Fruit fly (Drosophila melanogaster) whole organism, embryonic: ENCODE measurements around the gene Sap30.

Experiments used
- Adf1 ChIP-seq: fragments of 200-800 bp; sonication (Bioruptor generic); IDR thresholded peaks from 2 replicates; pipeline ENCODE4 v1.3.6; 2022; ENCODE audit warnings: missing biosample characterization, missing genetic modification characterization
- BtbVII ChIP-seq: fragments of 200-800 bp; sonication (Bioruptor generic); optimal IDR thresholded peaks from 3 replicates; lab custom pipeline; 2017; ENCODE audit warnings: missing biosample characterization, mild to moderate bottlenecking, missing genetic modification characterization
- CG10274 ChIP-seq: fragments of 200-800 bp; sonication (Bioruptor generic); optimal IDR thresholded peaks from 3 replicates; lab custom pipeline; 2017; ENCODE audit warnings: missing biosample characterization, mild to moderate bottlenecking, missing genetic modification characterization
- CG11456 ChIP-seq: fragments of 200-800 bp; sonication (Bioruptor generic); IDR thresholded peaks from 3 replicates; pipeline ENCODE4 v1.3.6; 2022; ENCODE audit warnings: missing biosample characterization, missing genetic modification characterization
- CG11696 ChIP-seq: fragments of 200-800 bp; sonication (Bioruptor generic); IDR thresholded peaks from 2 replicates; pipeline ENCODE4 v1.3.6; 2022; ENCODE audit warnings: missing biosample characterization, missing genetic modification characterization
- CG12769 ChIP-seq: fragments of 200-800 bp; sonication (Bioruptor generic); optimal IDR thresholded peaks from 2 replicates; lab custom pipeline; 2019; ENCODE audit warnings: missing biosample characterization, mild to moderate bottlenecking, missing genetic modification characterization, moderate library complexity
- CG13296 ChIP-seq: fragments of 200-800 bp; sonication (Bioruptor generic); optimal IDR thresholded peaks from 3 replicates; lab custom pipeline; 2018; ENCODE audit warnings: missing biosample characterization, mild to moderate bottlenecking, missing genetic modification characterization
- CG13894 ChIP-seq: fragments of 200-800 bp; sonication (Bioruptor generic); optimal IDR thresholded peaks from 3 replicates; lab custom pipeline; 2018; ENCODE audit warnings: missing biosample characterization, mild to moderate bottlenecking, missing genetic modification characterization, moderate library complexity
- CG14050 ChIP-seq: fragments of 200-800 bp; sonication (Bioruptor generic); IDR thresholded peaks from 3 replicates; pipeline ENCODE4 v1.3.6; 2022; ENCODE audit warnings: missing biosample characterization, missing genetic modification characterization
- CG14860 ChIP-seq: fragments of 200-800 bp; sonication (Bioruptor generic); IDR thresholded peaks from 3 replicates; pipeline ENCODE4 v1.3.6; 2022; ENCODE audit warnings: missing biosample characterization, missing genetic modification characterization; ENCODE audit not compliant: partially characterized antibody
- CG15514 ChIP-seq: fragments of 200-800 bp; sonication (Bioruptor generic); optimal IDR thresholded peaks from 3 replicates; lab custom pipeline; 2017; ENCODE audit warnings: missing biosample characterization, missing genetic modification characterization, mild to moderate bottlenecking, moderate library complexity, missing genetic modification reagents
- CG2199 ChIP-seq: fragments of 200-800 bp; sonication (Bioruptor generic); IDR thresholded peaks from 3 replicates; pipeline ENCODE4 v1.3.6; 2022; ENCODE audit warnings: missing biosample characterization, missing genetic modification characterization
- CG3065 ChIP-seq: fragments of 200-800 bp; sonication (Bioruptor generic); optimal IDR thresholded peaks from 2 replicates; lab custom pipeline; 2016; ENCODE audit warnings: missing biosample characterization, missing genetic modification characterization
- CG4424 ChIP-seq: fragments of 200-800 bp; sonication (Bioruptor generic); optimal IDR thresholded peaks from 3 replicates; lab custom pipeline; 2016; ENCODE audit warnings: missing biosample characterization, missing genetic modification characterization
- CG4730 ChIP-seq: fragments of 200-800 bp; sonication (Bioruptor generic); IDR thresholded peaks from 2 replicates; pipeline ENCODE4 v1.3.6; 2022; ENCODE audit warnings: missing biosample characterization, missing genetic modification characterization
- CG4854 ChIP-seq: fragments of 200-800 bp; sonication (Bioruptor generic); optimal IDR thresholded peaks from 2 replicates; lab custom pipeline; 2016; ENCODE audit warnings: missing biosample characterization, missing genetic modification characterization, inconsistent platforms
- CG6854 ChIP-seq: fragments of 200-800 bp; sonication (Bioruptor generic); optimal IDR thresholded peaks from 3 replicates; lab custom pipeline; 2017; ENCODE audit warnings: missing biosample characterization, mild to moderate bottlenecking, missing genetic modification characterization
- Dip2 ChIP-seq: fragments of 200-800 bp; sonication (Bioruptor generic); IDR thresholded peaks from 2 replicates; pipeline ENCODE4 v1.3.6; 2022; ENCODE audit warnings: missing biosample characterization, missing genetic modification characterization
- Fer2 ChIP-seq: fragments of 200-800 bp; sonication (Bioruptor generic); optimal IDR thresholded peaks from 2 replicates; lab custom pipeline; 2018; ENCODE audit warnings: missing biosample characterization, mild to moderate bottlenecking, missing genetic modification characterization, moderate library complexity
- Fer3 ChIP-seq: fragments of 200-800 bp; sonication (Bioruptor generic); optimal IDR thresholded peaks from 2 replicates; lab custom pipeline; 2018; ENCODE audit warnings: missing biosample characterization, mild to moderate bottlenecking, missing genetic modification characterization, moderate library complexity
- Hr3 ChIP-seq: fragments of 200-800 bp; sonication (Bioruptor generic); optimal IDR thresholded peaks from 3 replicates; lab custom pipeline; 2016; ENCODE audit warnings: missing biosample characterization, missing genetic modification characterization
- Mrtf ChIP-seq: fragments of 200-800 bp; sonication (Bioruptor generic); IDR thresholded peaks from 3 replicates; pipeline ENCODE4 v1.3.6; 2022; ENCODE audit warnings: missing biosample characterization, missing genetic modification characterization
- NK7.1 ChIP-seq: fragments of 200-800 bp; sonication (Bioruptor generic); optimal IDR thresholded peaks from 3 replicates; lab custom pipeline; 2016; ENCODE audit warnings: missing biosample characterization, missing genetic modification characterization
- Spps ChIP-seq: fragments of 200-800 bp; sonication (Bioruptor generic); optimal IDR thresholded peaks from 2 replicates; lab custom pipeline; 2018; ENCODE audit warnings: missing biosample characterization, mild to moderate bottlenecking, missing genetic modification characterization
- Sry-β ChIP-seq: fragments of 200-800 bp; sonication (Bioruptor generic); optimal IDR thresholded peaks from 2 replicates; lab custom pipeline; 2018; ENCODE audit warnings: missing biosample characterization, mild to moderate bottlenecking, missing genetic modification characterization, moderate library complexity
- TFAM ChIP-seq: fragments of 200-800 bp; sonication (Bioruptor generic); optimal IDR thresholded peaks from 2 replicates; lab custom pipeline; 2017; ENCODE audit warnings: missing biosample characterization, missing genetic modification characterization, inconsistent platforms
- Trl ChIP-seq, 3 experiments: fragments of >200 bp in 2 of 3; fragments of 200-800 bp in 1 of 3; sonication (Bioruptor generic) in 1 of 3; optimal IDR thresholded peaks; 2 replicates in 1 of 3; 3 replicates in 2 of 3; lab custom pipeline; 2016 to 2017; ENCODE audit warnings: missing biosample characterization in 1 of 3, missing genetic modification characterization in 1 of 3
- bowl ChIP-seq: fragments of 200-800 bp; sonication (Bioruptor generic); IDR thresholded peaks from 2 replicates; pipeline ENCODE4 v1.3.6; 2022; ENCODE audit warnings: missing biosample characterization, missing genetic modification characterization
- btn ChIP-seq: fragments of 200-800 bp; sonication (Bioruptor generic); optimal IDR thresholded peaks from 2 replicates; lab custom pipeline; 2016; ENCODE audit warnings: missing biosample characterization, missing genetic modification characterization
- cg ChIP-seq: fragments of 200-800 bp; sonication (Bioruptor generic); optimal IDR thresholded peaks from 3 replicates; lab custom pipeline; 2019; ENCODE audit warnings: missing biosample characterization, mild to moderate bottlenecking, missing genetic modification characterization, moderate library complexity
- chif ChIP-seq, 2 experiments: fragments of 200-800 bp; sonication (Bioruptor generic); optimal IDR thresholded peaks; 3 replicates each; lab custom pipeline; 2016; ENCODE audit warnings: missing biosample characterization in 2 of 2, missing genetic modification characterization in 2 of 2
- ci ChIP-seq: fragments of 200-800 bp; sonication (Bioruptor generic); IDR thresholded peaks from 3 replicates; pipeline ENCODE4 v1.3.6; 2022; ENCODE audit warnings: missing biosample characterization, missing genetic modification characterization
- dysf ChIP-seq: fragments of 200-800 bp; sonication (Bioruptor generic); IDR thresholded peaks from 3 replicates; pipeline ENCODE4 v1.3.6; 2022; ENCODE audit warnings: missing biosample characterization, missing genetic modification characterization
- en ChIP-seq: fragments of 200-800 bp; sonication (Bioruptor generic); optimal IDR thresholded peaks from 2 replicates; lab custom pipeline; 2016; ENCODE audit warnings: missing biosample characterization, missing genetic modification characterization
- gro ChIP-seq: fragments of 200-800 bp; sonication (Bioruptor generic); optimal IDR thresholded peaks from 2 replicates; lab custom pipeline; 2016; ENCODE audit warnings: missing biosample characterization, missing genetic modification characterization
- hb ChIP-seq: fragments of 200-800 bp; sonication (Bioruptor generic); IDR thresholded peaks from 3 replicates; pipeline ENCODE4 v1.3.6; 2022; ENCODE audit warnings: missing biosample characterization, missing genetic modification characterization; ENCODE audit not compliant: partially characterized antibody
- her ChIP-seq: fragments of 200-800 bp; sonication (Bioruptor generic); optimal IDR thresholded peaks from 2 replicates; lab custom pipeline; 2016; ENCODE audit warnings: missing biosample characterization, missing genetic modification characterization
- hkb ChIP-seq, 2 experiments: fragments of 200-800 bp in 1 of 2; fragments of >200 bp in 1 of 2; sonication (Bioruptor generic) in 1 of 2; IDR thresholded peaks in 1 of 2; optimal IDR thresholded peaks in 1 of 2; 2 replicates each; pipeline versions ENCODE4 v1.3.6 to Lab custom; 2017 to 2022; ENCODE audit warnings: missing biosample characterization in 1 of 2, missing genetic modification characterization in 1 of 2
- lbe ChIP-seq: fragments of 200-800 bp; sonication (Bioruptor generic); optimal IDR thresholded peaks from 2 replicates; lab custom pipeline; 2016; ENCODE audit warnings: missing biosample characterization, mild to moderate bottlenecking, missing genetic modification characterization
- lmd ChIP-seq: fragments of 200-800 bp; sonication (Bioruptor generic); IDR thresholded peaks from 2 replicates; pipeline ENCODE4 v1.3.6; 2022; ENCODE audit warnings: missing biosample characterization, missing genetic modification characterization
- ro ChIP-seq: fragments of 200-800 bp; sonication (Bioruptor generic); IDR thresholded peaks from 2 replicates; pipeline ENCODE4 v1.3.6; 2022; ENCODE audit warnings: missing biosample characterization, missing genetic modification characterization
- salm ChIP-seq: fragments of 200-800 bp; sonication (Bioruptor generic); optimal IDR thresholded peaks from 2 replicates; lab custom pipeline; 2018; ENCODE audit warnings: missing biosample characterization, mild to moderate bottlenecking, missing genetic modification characterization
- sna ChIP-seq: fragments of 200-800 bp; sonication (Bioruptor generic); IDR thresholded peaks from 2 replicates; pipeline ENCODE4 v1.3.6; 2022; ENCODE audit warnings: missing biosample characterization, missing genetic modification characterization; ENCODE audit not compliant: partially characterized antibody
- sqz ChIP-seq: fragments of 200-800 bp; sonication (Bioruptor generic); optimal IDR thresholded peaks from 3 replicates; lab custom pipeline; 2018; ENCODE audit warnings: missing biosample characterization, mild to moderate bottlenecking, missing genetic modification characterization
- sr ChIP-seq: fragments of 200-800 bp; sonication (Bioruptor generic); IDR thresholded peaks from 3 replicates; pipeline ENCODE4 v1.3.6; 2022; ENCODE audit warnings: missing biosample characterization, missing genetic modification characterization
- ssp ChIP-seq: fragments of 200-800 bp; sonication (Bioruptor generic); IDR thresholded peaks from 2 replicates; pipeline ENCODE4 v1.3.6; 2022; ENCODE audit warnings: missing biosample characterization, missing genetic modification characterization
- tna ChIP-seq: fragments of 200-800 bp; sonication (Bioruptor generic); IDR thresholded peaks from 2 replicates; pipeline ENCODE4 v1.3.6; 2022; ENCODE audit warnings: missing biosample characterization, missing genetic modification characterization; ENCODE audit not compliant: partially characterized antibody
- unc-4 ChIP-seq: fragments of 200-800 bp; sonication (Bioruptor generic); IDR thresholded peaks from 2 replicates; pipeline ENCODE4 v1.3.6; 2022; ENCODE audit warnings: missing biosample characterization, missing genetic modification characterization; ENCODE audit not compliant: partially characterized antibody
- zen2 ChIP-seq: fragments of 200-800 bp; sonication (Bioruptor generic); IDR thresholded peaks from 3 replicates; pipeline ENCODE4 v1.3.6; 2022; ENCODE audit warnings: missing biosample characterization, missing genetic modification characterization; ENCODE audit not compliant: partially characterized antibody

The Sap30 gene

DNA sequence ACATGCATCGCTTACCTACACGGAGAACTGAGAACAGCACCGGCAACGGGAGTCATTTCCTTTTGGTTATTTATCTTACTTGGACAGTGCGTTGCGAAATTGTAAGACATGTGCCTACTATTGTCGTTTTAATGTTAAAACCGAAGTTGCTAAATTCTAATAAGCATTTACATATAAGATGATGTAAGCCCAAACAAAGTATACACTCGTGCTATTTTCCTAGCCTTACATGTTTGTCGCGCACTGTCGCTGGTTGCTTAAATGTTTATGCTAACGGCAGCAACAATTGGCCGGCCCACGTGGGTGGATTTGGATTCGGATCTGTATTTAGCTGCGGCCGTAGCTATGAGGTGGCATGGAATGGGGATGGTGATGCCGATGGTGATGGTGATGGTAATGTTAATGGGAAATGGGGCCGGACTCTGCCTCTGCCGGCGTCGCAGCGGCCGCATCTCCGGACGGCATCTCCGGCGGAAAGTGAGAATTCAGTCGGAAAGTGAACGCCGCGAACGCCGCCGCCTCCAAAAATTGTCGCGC is 24.2 kb downstream of the Sap30 start, which contains the start of gene CG4829 (continued):
- peak; percentile 76 for TF ChIP-seq Fer2 (tag; lab: Kevin White, UChicago)
- peak; percentile 77 for TF ChIP-seq CG15514 (GFP tag; lab: Kevin White, UChicago)
- TF ChIP-seq NK7.1 (GFP tag; lab: Kevin White, UChicago): peak; percentile 83
- peak; percentile 84 for TF ChIP-seq CG2199 (GFP tag; lab: Robert Waterston, UW)
- TF ChIP-seq CG10274: peak; percentile 79
- TF ChIP-seq lbe: no peak
- peak; percentile 93 for TF ChIP-seq ci (GFP tag; lab: Robert Waterston, UW)
- TF ChIP-seq CG6854 (GFP tag; lab: Kevin White, UChicago): peak; percentile 76
- TF ChIP-seq zen2 (GFP tag; lab: Robert Waterston, UW): no peak
- TF ChIP-seq CG12769 (tag; lab: Kevin White, UChicago): peak; percentile 95
- peak; percentile 89 for TF ChIP-seq CG4424 (GFP tag; lab: Kevin White, UChicago)
- peak; percentile 76 for TF ChIP-seq Hr3 (GFP tag; lab: Kevin White, UChicago)
- TF ChIP-seq CG14050 (GFP tag; lab: Robert Waterston, UW): peak; percentile 85
- peak; percentile 85 for TF ChIP-seq gro (GFP tag; lab: Kevin White, UChicago)
- peak; percentile 88 to 89 for TF ChIP-seq chif (GFP tag; optimal IDR thresholded peaks at IDR 0.05; lab: Kevin White, UChicago)
- TF ChIP-seq tna (GFP tag; lab: Robert Waterston, UW): no peak
- TF ChIP-seq CG14860: no peak
- TF ChIP-seq sqz (GFP tag; lab: Kevin White, UChicago): peak; percentile 88
- TF ChIP-seq TFAM (GFP tag; lab: Kevin White, UChicago): no peak
- TF ChIP-seq sna (GFP tag; lab: Robert Waterston, UW): no peak
- peak; percentile 40 for TF ChIP-seq Adf1 (GFP tag; lab: Robert Waterston, UW)
- TF ChIP-seq Trl (optimal IDR thresholded peaks at IDR 0.05; lab: Kevin White, UChicago): no peak
- TF ChIP-seq Trl (GFP tag; optimal IDR thresholded peaks at IDR 0.05; lab: Kevin White, UChicago): peak; percentile 87
- peak; percentile 66 for TF ChIP-seq Spps (tag; lab: Kevin White, UChicago)
- TF ChIP-seq salm (tag; lab: Kevin White, UChicago): peak; percentile 81
- peak; percentile 29 for TF ChIP-seq CG3065 (GFP tag; lab: Kevin White, UChicago)
- TF ChIP-seq CG13296 (GFP tag; lab: Kevin White, UChicago): peak; percentile 86
- TF ChIP-seq CG13894 (tag; lab: Kevin White, UChicago): peak; percentile 81
- peak; percentile 94 for TF ChIP-seq dysf (GFP tag; lab: Robert Waterston, UW)
- peak; percentile 92 for TF ChIP-seq lmd (GFP tag; lab: Robert Waterston, UW)
- TF ChIP-seq CG4854: peak; percentile 79
- TF ChIP-seq CG4730 (GFP tag; lab: Robert Waterston, UW): peak; percentile 83
- peak; percentile 73 for TF ChIP-seq ro (GFP tag; lab: Robert Waterston, UW)
- no peak for TF ChIP-seq cg (GFP tag; lab: Kevin White, UChicago)
- no peak for TF ChIP-seq hkb (optimal IDR thresholded peaks at IDR 0.05; lab: Kevin White, UChicago)
- peak; percentile 92 for TF ChIP-seq hkb (GFP tag; IDR thresholded peaks at IDR 0.05; lab: Robert Waterston, UW)
- peak; percentile 92 for TF ChIP-seq sr (GFP tag; lab: Robert Waterston, UW)
- peak; percentile 79 for TF ChIP-seq ssp (GFP tag; lab: Robert Waterston, UW)
- peak; percentile 6 for TF ChIP-seq Sry-β (GFP tag; lab: Kevin White, UChicago)
- TF ChIP-seq BtbVII (GFP tag; lab: Kevin White, UChicago): peak; percentile 79
- TF ChIP-seq bowl: peak; percentile 71
- TF ChIP-seq unc-4 (GFP tag; lab: Robert Waterston, UW): no peak
- TF ChIP-seq Fer3 (tag; lab: Kevin White, UChicago): peak; percentile 91
- peak; percentile 87 for TF ChIP-seq Mrtf (GFP tag; lab: Robert Waterston, UW)
- TF ChIP-seq CG11696: peak; percentile 79
- peak; percentile 86 for TF ChIP-seq her
- TF ChIP-seq Dip2: peak; percentile 45; the same call in 1 of the 2 replicates
- TF ChIP-seq CG11456 (GFP tag; lab: Robert Waterston, UW): peak; percentile 89
- TF ChIP-seq hb (GFP tag; lab: Robert Waterston, UW): no peak
- peak; percentile 80 for TF ChIP-seq en (GFP tag; lab: Kevin White, UChicago)
- TF ChIP-seq btn (GFP tag; lab: Kevin White, UChicago): peak; percentile 76
